Worm (Caenorhabditis elegans) whole organism, young adult: ENCODE results near the gene dhs-26.

ENCODE experiments used
- snpc-1.1 ChIP-seq: sonication (generic microtip); optimal IDR thresholded peaks from 2 replicates; lab custom pipeline; 2017; ENCODE audit warnings: missing genetic modification characterization, mild to moderate bottlenecking, missing compliant biosample characterization, antibody characterized with exemption, moderate library complexity, missing genotype, missing genetic modification reagents; ENCODE audit not compliant: insufficient read depth
- unc-62 ChIP-seq: fragments of 150-350 bp; optimal IDR thresholded peaks from 2 replicates; lab custom pipeline; 2014; ENCODE audit warnings: missing biosample characterization, missing genetic modification reagents, missing genetic modification characterization

ce11 chrX:3400387-3400786 lies 38.1 kb upstream of the dhs-26 start:
- TF ChIP-seq unc-62 (GFP tag; lab: Kevin White, UChicago) (no peak), snpc-1.1 (no peak)
